Worm (Caenorhabditis elegans): Measurements from ENCODE around the gene dnj-5.

ce11 chrII:6898017-6898779 is 40.1 kb upstream of the dnj-5 start, which contains the start of gene hrpl-1:
- TF ChIP-seq him-1 (tag; optimal IDR thresholded peaks at IDR 0.05) = no peak
- no peak for TF ChIP-seq W03F9.2 (tag; optimal IDR thresholded peaks at IDR 0.05)
- TF ChIP-seq dao-5 (tag; optimal IDR thresholded peaks at IDR 0.05) = no peak
